Fruit fly (Drosophila melanogaster) whole organism, pupa: ENCODE data around the gene Obp83a.

Experiments used
- CG12605 ChIP-seq: fragments of 200-800 bp; sonication (Bioruptor generic); IDR thresholded peaks from 2 replicates; pipeline ENCODE4 v1.3.6; 2022; ENCODE audit warnings: missing biosample characterization, missing genetic modification characterization
- CG13204 ChIP-seq: fragments of 200-800 bp; sonication (Bioruptor generic); optimal IDR thresholded peaks from 2 replicates; lab custom pipeline; 2018; ENCODE audit warnings: missing biosample characterization, mild to moderate bottlenecking, missing genetic modification characterization, moderate library complexity
- CG14655 ChIP-seq: fragments of 200-800 bp; sonication (Bioruptor generic); optimal IDR thresholded peaks from 3 replicates; lab custom pipeline; 2017; ENCODE audit warnings: mild to moderate bottlenecking, missing biosample characterization, missing genetic modification reagents, missing genetic modification characterization
- CG15710 ChIP-seq: fragments of 200-800 bp; sonication (Bioruptor generic); optimal IDR thresholded peaks from 2 replicates; lab custom pipeline; 2018; ENCODE audit warnings: missing biosample characterization, mild to moderate bottlenecking, missing genetic modification characterization, moderate library complexity
- CG8301 ChIP-seq: fragments of 200-800 bp; sonication (Bioruptor generic); optimal IDR thresholded peaks from 2 replicates; lab custom pipeline; 2018; ENCODE audit warnings: missing biosample characterization, mild to moderate bottlenecking, missing genetic modification characterization
- D1 ChIP-seq: fragments of 200-800 bp; sonication (Bioruptor generic); optimal IDR thresholded peaks from 2 replicates; lab custom pipeline; 2018; ENCODE audit warnings: missing biosample characterization, mild to moderate bottlenecking, missing genetic modification characterization, moderate library complexity
- EcR ChIP-seq: fragments of 200-800 bp; sonication (Bioruptor generic); optimal IDR thresholded peaks from 3 replicates; lab custom pipeline; 2019; ENCODE audit warnings: missing biosample characterization, missing genetic modification characterization, mild to moderate bottlenecking, moderate library complexity, missing genetic modification reagents
- Ets98B ChIP-seq: fragments of 200-800 bp; sonication (Bioruptor generic); IDR thresholded peaks from 2 replicates; pipeline ENCODE4 v1.3.6; 2022; ENCODE audit warnings: missing biosample characterization, missing genetic modification characterization
- Pif1B ChIP-seq: fragments of 200-800 bp; sonication (Bioruptor generic); optimal IDR thresholded peaks from 3 replicates; lab custom pipeline; 2016; ENCODE audit warnings: missing biosample characterization, missing genetic modification characterization

DNA sequence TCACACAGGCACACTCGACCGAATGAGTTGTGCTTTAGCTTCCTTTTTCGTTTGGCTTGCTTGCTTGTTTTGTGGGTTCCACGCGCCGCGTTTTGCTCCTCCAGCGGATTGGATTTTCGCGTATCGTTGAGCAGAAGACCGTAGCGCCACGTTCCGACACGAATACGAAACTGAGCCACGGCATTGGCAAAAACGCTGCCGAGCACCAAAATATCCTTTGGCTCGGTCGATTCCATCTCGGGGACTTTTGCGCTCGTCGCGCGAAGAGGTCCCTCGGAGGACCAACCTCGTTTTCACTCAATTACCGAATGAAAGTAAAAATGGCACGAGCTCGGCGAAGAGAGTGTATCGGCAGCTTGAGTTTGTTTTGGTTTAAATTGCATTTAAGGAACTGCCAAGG is 15.7 kb downstream of the Obp83a start, which contains the start of gene side-III:
- TF ChIP-seq D1 (tag; lab: Kevin White, UChicago): no peak
- TF ChIP-seq CG15710 (tag; lab: Kevin White, UChicago): no peak
- TF ChIP-seq Pif1B: no peak
- no peak for TF ChIP-seq CG8301 (tag; lab: Kevin White, UChicago)
- TF ChIP-seq CG13204 (GFP tag; lab: Kevin White, UChicago): no peak
- TF ChIP-seq CG12605 (GFP tag; lab: Robert Waterston, UW): no peak
- TF ChIP-seq CG14655 (GFP tag; lab: Kevin White, UChicago): no peak
- no peak for TF ChIP-seq Ets98B
- TF ChIP-seq EcR: no peak
